Worm (Caenorhabditis elegans): ENCODE data around the gene C27C12.4.

DNA sequence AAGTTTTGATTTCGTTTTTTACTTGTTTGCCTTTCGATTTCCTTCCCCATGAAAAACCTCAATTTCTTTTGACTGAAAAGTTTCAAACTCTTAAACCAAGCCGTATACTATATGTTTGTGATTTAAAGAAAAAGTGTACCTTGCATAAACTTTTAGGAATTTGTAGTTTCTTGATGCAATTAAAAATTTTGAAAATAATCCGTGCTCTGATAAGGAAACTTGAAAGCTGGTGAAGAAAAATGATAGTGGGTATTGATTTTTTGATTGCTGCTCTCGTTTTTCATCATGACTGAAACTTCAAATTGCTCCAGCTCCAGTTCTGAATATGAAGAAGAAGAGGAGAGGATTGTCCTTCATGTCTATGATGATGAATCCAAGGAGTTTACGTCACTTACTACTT, 4.8 kb upstream of the C27C12.4 start, which contains the start of gene acd-3:
- TF ChIP-seq nhr-237 (tag; optimal IDR thresholded peaks at IDR 0.05) = no peak
- TF ChIP-seq lsy-2 (tag; optimal IDR thresholded peaks at IDR 0.05) = no peak
- no peak for TF ChIP-seq nhr-77 (tag; optimal IDR thresholded peaks at IDR 0.05)
- TF ChIP-seq efl-1 (optimal IDR thresholded peaks at IDR 0.05) = no peak
- no peak for TF ChIP-seq efl-1 (GFP tag; optimal IDR thresholded peaks at IDR 0.05 in 1 of 2)
- TF ChIP-seq mep-1 (tag; optimal IDR thresholded peaks at IDR 0.05) = no peak
- no peak for TF ChIP-seq lin-14 (GFP tag; optimal IDR thresholded peaks at IDR 0.05)
- TF ChIP-seq unc-62 (GFP tag; optimal IDR thresholded peaks at IDR 0.05) = no peak
- no peak for TF ChIP-seq unc-86 (tag; optimal IDR thresholded peaks at IDR 0.05)
- TF ChIP-seq jun-1 (tag; optimal IDR thresholded peaks at IDR 0.05) = no peak
- TF ChIP-seq fkh-10 (GFP tag; optimal IDR thresholded peaks at IDR 0.05) = no peak
- no peak for TF ChIP-seq fos-1 (tag; optimal IDR thresholded peaks at IDR 0.05)
